Fruit fly (Drosophila melanogaster) whole organism, embryonic: ENCODE results near the gene CG13012.

ENCODE experiments used
- Adf1 ChIP-seq: fragments of 200-800 bp; sonication (Bioruptor generic); IDR thresholded peaks from 2 replicates; pipeline ENCODE4 v1.3.6; 2022; ENCODE audit warnings: missing biosample characterization, missing genetic modification characterization
- Aef1 ChIP-seq: fragments of 200-800 bp; sonication (Bioruptor generic); IDR thresholded peaks from 3 replicates; pipeline ENCODE4 v1.3.6; 2022; ENCODE audit warnings: missing biosample characterization, missing genetic modification characterization
- C15 ChIP-seq: fragments of 200-800 bp; sonication (Bioruptor generic); IDR thresholded peaks from 3 replicates; pipeline ENCODE4 v1.3.6; 2022; ENCODE audit warnings: missing biosample characterization, missing genetic modification characterization
- CG11695 ChIP-seq: fragments of 200-800 bp; sonication (Bioruptor generic); IDR thresholded peaks from 3 replicates; pipeline ENCODE4 v1.3.6; 2022; ENCODE audit warnings: missing biosample characterization, missing genetic modification characterization
- CG11723 ChIP-seq: fragments of 200-800 bp; sonication (Bioruptor generic); optimal IDR thresholded peaks from 2 replicates; lab custom pipeline; 2017; ENCODE audit warnings: missing biosample characterization, mild to moderate bottlenecking, missing genetic modification characterization
- CG12236 ChIP-seq: fragments of 200-800 bp; sonication (Bioruptor generic); optimal IDR thresholded peaks from 2 replicates; lab custom pipeline; 2016; ENCODE audit warnings: missing biosample characterization, missing genetic modification characterization
- CG12659 ChIP-seq: fragments of 200-800 bp; sonication (Bioruptor generic); optimal IDR thresholded peaks from 3 replicates; lab custom pipeline; 2017; ENCODE audit warnings: mild to moderate bottlenecking, missing biosample characterization, missing genetic modification reagents, missing genetic modification characterization
- CG13894 ChIP-seq: fragments of 200-800 bp; sonication (Bioruptor generic); optimal IDR thresholded peaks from 3 replicates; lab custom pipeline; 2018; ENCODE audit warnings: missing biosample characterization, mild to moderate bottlenecking, missing genetic modification characterization, moderate library complexity
- CG14050 ChIP-seq: fragments of 200-800 bp; sonication (Bioruptor generic); IDR thresholded peaks from 3 replicates; pipeline ENCODE4 v1.3.6; 2022; ENCODE audit warnings: missing biosample characterization, missing genetic modification characterization
- CG1647 ChIP-seq: fragments of 200-800 bp; sonication (Bioruptor generic); optimal IDR thresholded peaks from 3 replicates; lab custom pipeline; 2016; ENCODE audit warnings: missing biosample characterization, missing genetic modification characterization
- CG17328 ChIP-seq: fragments of 200-800 bp; sonication (Bioruptor generic); IDR thresholded peaks from 2 replicates; pipeline ENCODE4 v1.3.6; 2022; ENCODE audit warnings: missing biosample characterization, missing genetic modification characterization
- CG17359 ChIP-seq: fragments of 200-800 bp; sonication (Bioruptor generic); optimal IDR thresholded peaks from 3 replicates; lab custom pipeline; 2018; ENCODE audit warnings: missing biosample characterization, mild to moderate bottlenecking, missing genetic modification characterization, moderate library complexity
- CG2202 ChIP-seq: fragments of 200-800 bp; sonication (Bioruptor generic); optimal IDR thresholded peaks from 2 replicates; lab custom pipeline; 2018; ENCODE audit warnings: missing biosample characterization, mild to moderate bottlenecking, missing genetic modification characterization
- CG2712 ChIP-seq: fragments of 200-800 bp; optimal IDR thresholded peaks from 3 replicates; lab custom pipeline; 2019; ENCODE audit warnings: missing biosample characterization, mild to moderate bottlenecking, missing genetic modification characterization, moderate library complexity
- CG31224 ChIP-seq: fragments of 200-800 bp; sonication (Bioruptor generic); IDR thresholded peaks from 2 replicates; pipeline ENCODE4 v1.3.6; 2022; ENCODE audit warnings: missing biosample characterization, missing genetic modification characterization
- CG31365 ChIP-seq: fragments of 200-800 bp; sonication (Bioruptor generic); optimal IDR thresholded peaks from 2 replicates; lab custom pipeline; 2018; ENCODE audit warnings: missing biosample characterization, mild to moderate bottlenecking, missing genetic modification characterization
- CG31388 ChIP-seq: fragments of 200-800 bp; sonication (Bioruptor generic); optimal IDR thresholded peaks from 2 replicates; lab custom pipeline; 2016; ENCODE audit warnings: missing biosample characterization, missing genetic modification characterization
- CG32772 ChIP-seq: fragments of 200-800 bp; sonication (Bioruptor generic); IDR thresholded peaks from 2 replicates; pipeline ENCODE4 v1.3.6; 2022; ENCODE audit warnings: missing biosample characterization, missing genetic modification characterization
- CG33213 ChIP-seq: fragments of 200-800 bp; sonication (Bioruptor generic); optimal IDR thresholded peaks from 3 replicates; lab custom pipeline; 2016; ENCODE audit warnings: missing biosample characterization, missing genetic modification characterization
- CG3726 ChIP-seq: fragments of 200-800 bp; sonication (Bioruptor generic); IDR thresholded peaks from 3 replicates; pipeline ENCODE4, ENCODE4 v1.3.6; 2022; ENCODE audit warnings: missing biosample characterization, missing genetic modification characterization
- CG3838 ChIP-seq: fragments of 200-800 bp; sonication (Bioruptor generic); optimal IDR thresholded peaks from 3 replicates; lab custom pipeline; 2016; ENCODE audit warnings: missing biosample characterization, missing genetic modification characterization
- CG5245 ChIP-seq: fragments of 200-800 bp; sonication (Bioruptor generic); optimal IDR thresholded peaks from 3 replicates; lab custom pipeline; 2016; ENCODE audit warnings: missing biosample characterization, missing genetic modification characterization
- CG6791 ChIP-seq: fragments of 200-800 bp; sonication (Bioruptor generic); IDR thresholded peaks from 3 replicates; pipeline ENCODE4 v1.3.6; 2022; ENCODE audit warnings: missing biosample characterization, missing genetic modification characterization; ENCODE audit not compliant: partially characterized antibody
- CG9797 ChIP-seq: fragments of 200-800 bp; sonication (Bioruptor generic); optimal IDR thresholded peaks from 3 replicates; lab custom pipeline; 2018; ENCODE audit warnings: missing biosample characterization, mild to moderate bottlenecking, missing genetic modification characterization
- ERR ChIP-seq: fragments of 200-800 bp; sonication (Bioruptor generic); optimal IDR thresholded peaks from 2 replicates; lab custom pipeline; 2016; ENCODE audit warnings: missing biosample characterization, missing genetic modification characterization
- Elba2 ChIP-seq: fragments of 200-800 bp; sonication (Bioruptor generic); optimal IDR thresholded peaks from 3 replicates; lab custom pipeline; 2016; ENCODE audit warnings: missing biosample characterization, missing genetic modification characterization
- Fer2 ChIP-seq: fragments of 200-800 bp; sonication (Bioruptor generic); optimal IDR thresholded peaks from 2 replicates; lab custom pipeline; 2018; ENCODE audit warnings: missing biosample characterization, mild to moderate bottlenecking, missing genetic modification characterization, moderate library complexity
- Fer3 ChIP-seq: fragments of 200-800 bp; sonication (Bioruptor generic); optimal IDR thresholded peaks from 2 replicates; lab custom pipeline; 2018; ENCODE audit warnings: missing biosample characterization, mild to moderate bottlenecking, missing genetic modification characterization, moderate library complexity
- Hand ChIP-seq: fragments of 200-800 bp; sonication (Bioruptor generic); optimal IDR thresholded peaks from 2 replicates; lab custom pipeline; 2017; ENCODE audit warnings: mild to moderate bottlenecking, missing biosample characterization, missing genetic modification reagents, missing genetic modification characterization
- Optix ChIP-seq: fragments of 200-800 bp; sonication (Bioruptor generic); IDR thresholded peaks from 3 replicates; pipeline ENCODE4 v1.3.6; 2022; ENCODE audit warnings: missing biosample characterization, missing genetic modification characterization
- Pdp1 ChIP-seq, 2 experiments: fragments of 200-800 bp; sonication (Bioruptor generic); optimal IDR thresholded peaks; 3 replicates each; lab custom pipeline; 2016; ENCODE audit warnings: missing biosample characterization in 2 of 2, missing genetic modification characterization in 2 of 2, mild to moderate bottlenecking in 1 of 2, moderate library complexity in 1 of 2
- Scr ChIP-seq: fragments of 200-800 bp; sonication (Bioruptor generic); IDR thresholded peaks from 2 replicates; pipeline ENCODE4 v1.3.6; 2022; ENCODE audit warnings: missing biosample characterization, missing genetic modification characterization; ENCODE audit not compliant: partially characterized antibody
- Trl ChIP-seq, 3 experiments: fragments of >200 bp in 2 of 3; fragments of 200-800 bp in 1 of 3; sonication (Bioruptor generic) in 1 of 3; optimal IDR thresholded peaks; 2 replicates in 1 of 3; 3 replicates in 2 of 3; lab custom pipeline; 2016 to 2017; ENCODE audit warnings: missing biosample characterization in 1 of 3, missing genetic modification characterization in 1 of 3
- ap ChIP-seq: fragments of 200-800 bp; sonication (Bioruptor generic); IDR thresholded peaks from 2 replicates; pipeline ENCODE4 v1.3.6; 2022; ENCODE audit warnings: missing biosample characterization, missing genetic modification characterization
- crp ChIP-seq, 2 experiments: fragments of 200-800 bp; sonication (Bioruptor generic); optimal IDR thresholded peaks; 2 replicates in 1 of 2; 3 replicates in 1 of 2; lab custom pipeline; 2017; ENCODE audit warnings: missing biosample characterization in 2 of 2, missing genetic modification characterization in 2 of 2, mild to moderate bottlenecking in 1 of 2, moderate library complexity in 1 of 2
- cwo ChIP-seq: fragments of 200-800 bp; sonication (Bioruptor generic); optimal IDR thresholded peaks from 3 replicates; lab custom pipeline; 2017; ENCODE audit warnings: missing biosample characterization, missing genetic modification characterization, mild to moderate bottlenecking, moderate library complexity, missing genetic modification reagents
- fd3F ChIP-seq: fragments of 200-800 bp; sonication (Bioruptor generic); optimal IDR thresholded peaks from 2 replicates; lab custom pipeline; 2018; ENCODE audit warnings: missing biosample characterization, mild to moderate bottlenecking, missing genetic modification characterization, moderate library complexity
- gcm ChIP-seq: fragments of 200-800 bp; sonication (Bioruptor generic); optimal IDR thresholded peaks from 2 replicates; lab custom pipeline; 2019; ENCODE audit warnings: missing biosample characterization, mild to moderate bottlenecking, missing genetic modification characterization, moderate library complexity
- gt ChIP-seq: fragments of 200-800 bp; sonication (Bioruptor generic); IDR thresholded peaks from 2 replicates; pipeline ENCODE4 v1.3.6; 2022; ENCODE audit warnings: missing biosample characterization, missing genetic modification characterization
- nerfin-1 ChIP-seq: fragments of 200-800 bp; sonication (Bioruptor generic); optimal IDR thresholded peaks from 3 replicates; lab custom pipeline; 2019; ENCODE audit warnings: missing biosample characterization, mild to moderate bottlenecking, missing genetic modification characterization, moderate library complexity
- pum ChIP-seq: fragments of 200-800 bp; sonication (Bioruptor generic); optimal IDR thresholded peaks from 2 replicates; lab custom pipeline; 2016; ENCODE audit warnings: missing biosample characterization, missing genetic modification characterization
- row ChIP-seq: fragments of 200-800 bp; sonication (Bioruptor generic); IDR thresholded peaks from 3 replicates; pipeline ENCODE4 v1.3.6; 2022; ENCODE audit warnings: missing biosample characterization, missing genetic modification characterization
- sd ChIP-seq: fragments of 200-800 bp; sonication (Bioruptor generic); optimal IDR thresholded peaks from 3 replicates; lab custom pipeline; 2018; ENCODE audit warnings: missing biosample characterization, mild to moderate bottlenecking, missing genetic modification characterization, moderate library complexity
- shn ChIP-seq: fragments of 200-800 bp; sonication (Bioruptor generic); optimal IDR thresholded peaks from 3 replicates; lab custom pipeline; 2016; ENCODE audit warnings: missing biosample characterization, missing genetic modification characterization
- sob ChIP-seq: fragments of 200-800 bp; sonication (Bioruptor generic); IDR thresholded peaks from 2 replicates; pipeline ENCODE4 v1.3.6; 2022; ENCODE audit warnings: missing biosample characterization, missing genetic modification characterization
- tgo ChIP-seq: fragments of 200-800 bp; sonication (Bioruptor generic); IDR thresholded peaks from 3 replicates; pipeline ENCODE4 v1.3.6; 2022; ENCODE audit warnings: missing biosample characterization, missing genetic modification characterization
- tx ChIP-seq: fragments of 200-800 bp; sonication (Bioruptor generic); optimal IDR thresholded peaks from 2 replicates; lab custom pipeline; 2016; ENCODE audit warnings: missing biosample characterization, missing genetic modification characterization
- usp ChIP-seq: fragments of >200 bp; optimal IDR thresholded peaks from 2 replicates; lab custom pipeline; 2017; ENCODE audit warnings: missing biosample characterization, missing genetic modification characterization

The CG13012 gene

dm6 chrX:16640260-16641100 lies 36.1 kb downstream of the CG13012 start, which contains the start of the genes SNRPG and mthl1 (continued):
- peak in 1 of 2 experiments; percentile 30 for TF ChIP-seq crp (GFP tag; optimal IDR thresholded peaks at IDR 0.05; lab: Kevin White, UChicago)
- peak; percentile 69 for TF ChIP-seq CG17359
- TF ChIP-seq CG9797 (GFP tag; lab: Kevin White, UChicago) = peak; percentile 82
- peak; percentile 35 for TF ChIP-seq cwo (GFP tag; lab: Kevin White, UChicago)
- TF ChIP-seq CG31365 (tag; lab: Kevin White, UChicago) = peak; percentile 15
- peak; percentile 74 for TF ChIP-seq Scr (GFP tag; lab: Robert Waterston, UW)
- TF ChIP-seq gt (GFP tag; lab: Robert Waterston, UW) = peak; percentile 78
- peak; percentile 79 for TF ChIP-seq Fer3 (tag; lab: Kevin White, UChicago)
- TF ChIP-seq ERR (GFP tag; lab: Kevin White, UChicago) = no peak
- TF ChIP-seq fd3F (GFP tag; lab: Kevin White, UChicago) = peak; percentile 76
- TF ChIP-seq CG11723 (GFP tag; lab: Kevin White, UChicago) = peak; percentile 52
- peak; percentile 88 for TF ChIP-seq CG17328
- no peak for TF ChIP-seq Elba2
- no peak for TF ChIP-seq usp (GFP tag; lab: Kevin White, UChicago)
- peak; percentile 52 for TF ChIP-seq CG1647
- TF ChIP-seq gcm (GFP tag; lab: Kevin White, UChicago) = peak; percentile 19
- TF ChIP-seq Hand (GFP tag; lab: Kevin White, UChicago) = no peak
- TF ChIP-seq CG14050 (GFP tag; lab: Robert Waterston, UW) = peak; percentile 63
- TF ChIP-seq CG12659 (GFP tag; lab: Kevin White, UChicago) = peak; percentile 86
- TF ChIP-seq CG32772 = peak; percentile 95
- TF ChIP-seq CG6791 (GFP tag; lab: Robert Waterston, UW) = peak; percentile 60; the same call in 2 of the 3 replicates
- peak; percentile 83 for TF ChIP-seq CG31224 (GFP tag; lab: Robert Waterston, UW)
- TF ChIP-seq CG3838 (GFP tag; lab: Kevin White, UChicago) = peak; percentile 32
- TF ChIP-seq sob (GFP tag; lab: Robert Waterston, UW) = peak; percentile 89
- TF ChIP-seq Optix (GFP tag; lab: Robert Waterston, UW) = peak; percentile 89
- peak; percentile 79 for TF ChIP-seq CG11695
- TF ChIP-seq CG3726 (GFP tag; lab: Robert Waterston, UW) = peak; percentile 91
- TF ChIP-seq Aef1 = peak; percentile 95
- TF ChIP-seq tx (GFP tag; lab: Kevin White, UChicago) = peak; percentile 77
- TF ChIP-seq row (GFP tag; lab: Robert Waterston, UW) = peak; percentile 95
- TF ChIP-seq CG2712 = peak; percentile 70
- peak; percentile 77 for TF ChIP-seq C15
- peak; percentile 54 for TF ChIP-seq CG33213
- no peak for TF ChIP-seq CG2202 (tag; lab: Kevin White, UChicago)
- peak; percentile 66 for TF ChIP-seq Fer2 (tag; lab: Kevin White, UChicago)
- peak; percentile 77 for TF ChIP-seq shn (GFP tag; lab: Kevin White, UChicago)
- peak; percentile 45 for TF ChIP-seq sd (tag; lab: Kevin White, UChicago)
- TF ChIP-seq Adf1 = peak; percentile 68
- peak; percentile 57 for TF ChIP-seq CG5245 (GFP tag; lab: Kevin White, UChicago)
- TF ChIP-seq Trl (optimal IDR thresholded peaks at IDR 0.05; lab: Kevin White, UChicago) = no peak
- peak; percentile 71 for TF ChIP-seq Trl (GFP tag; optimal IDR thresholded peaks at IDR 0.05; lab: Kevin White, UChicago)
- TF ChIP-seq CG13894 = peak; percentile 63
- peak; percentile 37 for TF ChIP-seq nerfin-1 (tag; lab: Kevin White, UChicago)
- peak; percentile 85 for TF ChIP-seq pum (GFP tag; lab: Kevin White, UChicago)
- peak; percentile 92 for TF ChIP-seq tgo (GFP tag; lab: Robert Waterston, UW)
- peak; percentile 70 to 80 for TF ChIP-seq Pdp1 (GFP tag; optimal IDR thresholded peaks at IDR 0.05; lab: Kevin White, UChicago)
- TF ChIP-seq CG31388 (GFP tag; lab: Kevin White, UChicago) = peak; percentile 68
- TF ChIP-seq CG12236 = no peak
- peak; percentile 91 for TF ChIP-seq ap (GFP tag; lab: Robert Waterston, UW)
